Worm (Caenorhabditis elegans): ENCODE measurements around the gene F56D5.6.

F56D5.6 gene

DNA sequence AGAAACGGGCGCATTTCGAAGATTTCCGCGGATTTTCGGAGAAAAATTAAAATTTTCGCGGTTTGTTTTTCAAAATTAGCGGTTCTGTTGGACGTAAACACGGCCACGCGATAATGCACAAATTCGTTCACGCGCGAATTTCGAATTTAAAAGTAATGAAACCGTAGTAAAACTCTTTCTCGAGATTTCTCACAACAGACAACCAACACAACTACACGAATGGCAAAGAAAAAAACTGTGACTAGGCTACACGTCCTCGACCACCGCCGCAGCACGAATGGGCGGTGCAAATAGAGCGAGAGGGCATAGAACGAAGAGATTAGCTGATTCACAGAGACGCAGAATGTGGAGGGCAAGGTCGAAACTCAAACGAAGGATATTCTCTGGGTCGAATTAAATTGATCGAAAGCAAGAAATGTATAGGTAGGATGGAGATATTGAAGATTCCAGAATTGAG is 39.2 kb downstream of the F56D5.6 start, which contains the start of gene idh-1 (continued):
- TF ChIP-seq unc-30 (tag; optimal IDR thresholded peaks at IDR 0.05) (no peak), lin-35 (GFP tag; optimal IDR thresholded peaks at IDR 0.05) (peak; percentile 61 to 88), ceh-88 (GFP tag; IDR thresholded peaks at IDR 0.05) (no peak), lir-3 (tag; optimal IDR thresholded peaks at IDR 0.05; ENCODE audit: poor library complexity) (no peak), nhr-47 (tag; optimal IDR thresholded peaks at IDR 0.05) (peak; percentile 33), rnt-1 (tag; optimal IDR thresholded peaks at IDR 0.05) (peak; percentile 59), tbx-2 (tag; optimal IDR thresholded peaks at IDR 0.05) (peak; percentile 16), hlh-4 (tag; optimal IDR thresholded peaks at IDR 0.05) (no peak), sup-37 (GFP tag; optimal IDR thresholded peaks at IDR 0.05) (no peak), lin-14 (GFP tag; optimal IDR thresholded peaks at IDR 0.05) (peak; percentile 90), skn-1 (tag; optimal IDR thresholded peaks at IDR 0.05) (peak; percentile 12), nhr-90 (tag; optimal IDR thresholded peaks at IDR 0.05; ENCODE audit: poor library complexity) (peak; percentile 23), pag-3 (tag; optimal IDR thresholded peaks at IDR 0.05; ENCODE audit: borderline replicate concordance, insufficient read depth) (no peak), lin-39 (tag; optimal IDR thresholded peaks at IDR 0.05) (no peak), hlh-17 (GFP tag; optimal IDR thresholded peaks at IDR 0.05; ENCODE audit: borderline replicate concordance) (no peak), lin-13 (GFP tag; optimal IDR thresholded peaks at IDR 0.05) (no peak), nhr-12 (tag; optimal IDR thresholded peaks at IDR 0.05) (no peak), nhr-237 (tag; optimal IDR thresholded peaks at IDR 0.05) (peak; percentile 25), nhr-85 (tag) (peak; percentile 81), aha-1 (tag; optimal IDR thresholded peaks at IDR 0.05) (no peak), egl-13 (tag; optimal IDR thresholded peaks at IDR 0.05) (no peak), xbp-1 (tag; optimal IDR thresholded peaks at IDR 0.05) (peak; percentile 45), Y116A8C.19 (tag; optimal IDR thresholded peaks at IDR 0.05; ENCODE audit: borderline replicate concordance) (no peak), snu-23 (GFP tag; optimal IDR thresholded peaks at IDR 0.05) (peak; percentile 70), nhr-20 (tag; optimal IDR thresholded peaks at IDR 0.05) (peak; percentile 69), nhr-84 (tag; optimal IDR thresholded peaks at IDR 0.05) (no peak), ets-5 (GFP tag; IDR thresholded peaks at IDR 0.05) (no peak), F16B12.6 (tag; optimal IDR thresholded peaks at IDR 0.05) (peak; percentile 65), tlp-1 (tag; optimal IDR thresholded peaks at IDR 0.05) (no peak), swsn-7 (tag; optimal IDR thresholded peaks at IDR 0.05) (peak; percentile 13), C16A3.4 (tag; optimal IDR thresholded peaks at IDR 0.05) (no peak), nhr-77 (tag; optimal IDR thresholded peaks at IDR 0.05) (no peak), fkh-8 (tag; optimal IDR thresholded peaks at IDR 0.05) (no peak), efl-3 (GFP tag; optimal IDR thresholded peaks at IDR 0.05) (no peak), isw-1 (GFP tag; IDR thresholded peaks at IDR 0.05) (no peak), hpl-2 (GFP tag; optimal IDR thresholded peaks at IDR 0.05) (no peak), ztf-11 (tag; optimal IDR thresholded peaks at IDR 0.05) (no peak), dpl-1 (GFP tag; optimal IDR thresholded peaks at IDR 0.05) (peak; percentile 72 to 85 (median 74)), efl-1 (optimal IDR thresholded peaks at IDR 0.05) (peak; percentile 80 to 88), efl-1 (GFP tag; optimal IDR thresholded peaks at IDR 0.05 in 1 of 2) (peak; percentile 87 to 98)

DNA sequence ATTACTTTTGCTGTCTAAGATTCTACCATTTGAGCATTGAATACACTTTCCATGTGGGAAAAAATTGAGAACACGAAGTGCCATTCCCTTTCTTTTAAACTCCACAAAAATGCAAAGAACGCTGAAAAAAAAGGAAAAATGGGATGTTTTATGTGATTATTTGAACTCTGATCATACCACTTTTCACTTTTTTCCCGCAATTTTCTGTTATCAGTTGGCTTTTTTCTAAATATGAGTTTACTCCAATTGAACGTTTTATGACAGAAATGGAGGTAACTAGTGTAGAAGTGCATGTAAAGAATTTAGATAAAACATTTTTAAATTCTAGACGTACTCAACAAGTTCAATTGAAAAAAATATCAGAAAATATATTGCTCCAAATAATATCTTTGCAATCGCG is 39.7 kb downstream of the F56D5.6 start:
- peak; percentile 73 for TF ChIP-seq blmp-1 (tag; optimal IDR thresholded peaks at IDR 0.05)
- TF ChIP-seq dsc-1 (tag; optimal IDR thresholded peaks at IDR 0.05), result no peak

DNA sequence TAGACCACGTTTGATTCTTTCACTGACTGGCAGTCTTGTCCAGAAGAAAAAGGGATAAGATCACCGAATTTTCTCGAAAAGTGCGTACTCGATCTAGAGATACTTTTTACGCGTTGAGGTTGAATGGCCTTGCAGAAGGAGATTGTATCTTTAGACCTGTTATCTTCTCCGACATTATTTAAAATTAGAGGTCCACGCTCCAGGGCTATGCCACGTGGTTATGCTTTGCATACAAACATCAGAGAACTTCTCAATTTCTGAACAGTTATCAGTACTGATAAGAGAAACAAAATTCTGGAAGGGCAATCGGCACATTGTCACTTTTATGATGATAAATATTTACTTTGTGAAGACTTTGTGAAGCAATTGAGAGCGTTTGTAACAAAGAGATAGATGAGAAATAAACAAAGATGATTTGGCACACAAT is 40.4 kb downstream of the F56D5.6 start:
- TF ChIP-seq grh-1 (GFP tag; IDR thresholded peaks at IDR 0.05) (peak; percentile 66), nhr-237 (tag; optimal IDR thresholded peaks at IDR 0.05) (no peak), zip-4 (GFP tag; optimal IDR thresholded peaks at IDR 0.05) (no peak), elt-2 (tag; optimal IDR thresholded peaks at IDR 0.05) (peak; percentile 92), nhr-90 (tag; optimal IDR thresholded peaks at IDR 0.05; ENCODE audit: poor library complexity) (peak; percentile 81), fkh-4 (tag; optimal IDR thresholded peaks at IDR 0.05; ENCODE audit: borderline replicate concordance) (no peak), fos-1 (tag; optimal IDR thresholded peaks at IDR 0.05) (peak; percentile 16), egl-27 (tag; optimal IDR thresholded peaks at IDR 0.05) (peak in 1 of 2 experiments; percentile 11), nhr-11 (tag; optimal IDR thresholded peaks at IDR 0.05) (no peak), ets-5 (GFP tag; IDR thresholded peaks at IDR 0.05) (no peak), nhr-85 (tag) (peak; percentile 97), lir-3 (tag; optimal IDR thresholded peaks at IDR 0.05; ENCODE audit: poor library complexity) (no peak), ceh-90 (tag; optimal IDR thresholded peaks at IDR 0.05) (no peak), nhr-47 (tag; optimal IDR thresholded peaks at IDR 0.05) (peak; percentile 63), fkh-8 (tag; optimal IDR thresholded peaks at IDR 0.05) (no peak), nhr-71 (tag; optimal IDR thresholded peaks at IDR 0.05) (peak; percentile 90), lin-13 (GFP tag; optimal IDR thresholded peaks at IDR 0.05) (peak; percentile 66), snu-23 (GFP tag; optimal IDR thresholded peaks at IDR 0.05) (peak; percentile 81)

Measured in whole organism, L1 larva.